Worm (Caenorhabditis elegans) whole organism, L4 larva: ENCODE results near the gene Y39A3B.1.

Experiments
- F10B5.3 ChIP-seq: sonication (generic microtip); optimal IDR thresholded peaks from 2 replicates; lab custom pipeline; 2016; ENCODE audit warnings: mild to moderate bottlenecking, missing genetic modification characterization, missing compliant biosample characterization
- F44E2.7 ChIP-seq: fragments of 200-800 bp; sonication (Bioruptor generic); IDR thresholded peaks from 2 replicates; pipeline ENCODE4 v2.1.2; 2022; ENCODE audit warnings: missing genetic modification characterization, missing compliant biosample characterization
- T20F7.1 ChIP-seq: fragments of 200-800 bp; sonication (Bioruptor generic); optimal IDR thresholded peaks from 2 replicates; lab custom pipeline; 2018; ENCODE audit warnings: mild to moderate bottlenecking, missing genetic modification characterization, missing compliant biosample characterization
- T26A8.4 ChIP-seq: fragments of 200-800 bp; sonication (Bioruptor generic); IDR thresholded peaks from 2 replicates; pipeline ENCODE4 v1.3.6; 2022; ENCODE audit warnings: missing genetic modification characterization, missing compliant biosample characterization
- aha-1 ChIP-seq: fragments of 150-350 bp; peaks from one replicate; lab custom pipeline; 2014; ENCODE audit warnings: missing biosample characterization, missing genetic modification characterization
- arid-1 ChIP-seq: fragments of 200-800 bp; sonication (Bioruptor generic); conservative IDR thresholded peaks from 2 replicates; pipeline ENCODE4 v1.3.6; 2022; ENCODE audit warnings: missing genetic modification reagents, missing genetic modification characterization, missing compliant biosample characterization
- ceh-28 ChIP-seq: fragments of 150-350 bp; optimal IDR thresholded peaks from 2 replicates; lab custom pipeline; 2014; ENCODE audit warnings: missing biosample characterization, missing genetic modification reagents, missing genetic modification characterization
- ceh-32 ChIP-seq: sonication (generic microtip); optimal IDR thresholded peaks from 2 replicates; lab custom pipeline; 2016; ENCODE audit warnings: mild to moderate bottlenecking, missing genetic modification characterization, missing compliant biosample characterization; ENCODE audit not compliant: poor library complexity
- ceh-44 ChIP-seq: fragments of 200-800 bp; sonication (Bioruptor generic); IDR thresholded peaks from 2 replicates; pipeline ENCODE4 v1.3.6; 2022; ENCODE audit warnings: missing genetic modification reagents, missing genetic modification characterization, missing compliant biosample characterization
- ceh-82 ChIP-seq: sonication (generic microtip); optimal IDR thresholded peaks from 2 replicates; lab custom pipeline; 2017; ENCODE audit warnings: missing biosample characterization, missing genetic modification characterization
- ctbp-1 ChIP-seq: fragments of 200-800 bp; sonication (Bioruptor generic); IDR thresholded peaks from 2 replicates; pipeline ENCODE4 v1.3.6; 2022; ENCODE audit warnings: missing genetic modification reagents, missing genetic modification characterization, missing compliant biosample characterization
- dmd-6 ChIP-seq: fragments of 200-800 bp; sonication (Bioruptor generic); IDR thresholded peaks from 2 replicates; pipeline ENCODE4 v1.3.6; 2022; ENCODE audit warnings: missing genetic modification reagents, missing genetic modification characterization, missing compliant biosample characterization
- dmd-8 ChIP-seq: fragments of 200-800 bp; sonication (Bioruptor generic); IDR thresholded peaks from 2 replicates; pipeline ENCODE4 v1.3.6; 2022; ENCODE audit warnings: missing genetic modification characterization, missing compliant biosample characterization
- dpl-1 ChIP-seq: fragments of 150-350 bp; optimal IDR thresholded peaks from 2 replicates; lab custom pipeline; 2014; ENCODE audit warnings: missing biosample characterization, missing genetic modification reagents, missing genetic modification characterization
- dve-1 ChIP-seq: sonication (generic microtip); optimal IDR thresholded peaks from 2 replicates; lab custom pipeline; 2017; ENCODE audit warnings: antibody characterized with exemption, mild to moderate bottlenecking, missing genetic modification characterization, missing compliant biosample characterization; ENCODE audit not compliant: insufficient read depth
- egl-27 ChIP-seq: sonication (generic microtip); optimal IDR thresholded peaks from 3 replicates; lab custom pipeline; 2017; ENCODE audit warnings: missing biosample characterization, missing genetic modification reagents, missing genetic modification characterization
- egl-43 ChIP-seq: fragments of 200-800 bp; sonication (Bioruptor generic); IDR thresholded peaks from 2 replicates; pipeline ENCODE4 v1.3.6; 2022; ENCODE audit warnings: missing genetic modification reagents, missing genetic modification characterization, missing compliant biosample characterization
- hlh-11 ChIP-seq: fragments of 200-800 bp; sonication (Bioruptor generic); optimal IDR thresholded peaks from 2 replicates; lab custom pipeline; 2018; ENCODE audit warnings: mild to moderate bottlenecking, missing genetic modification characterization, missing compliant biosample characterization
- hlh-30 ChIP-seq: sonication (generic microtip); optimal IDR thresholded peaks from 2 replicates; lab custom pipeline; 2017; ENCODE audit warnings: antibody characterized with exemption, mild to moderate bottlenecking, missing genetic modification characterization, missing compliant biosample characterization; ENCODE audit not compliant: insufficient read depth
- jun-1 ChIP-seq: fragments of 150-350 bp; optimal IDR thresholded peaks from 2 replicates; lab custom pipeline; 2014; ENCODE audit warnings: missing biosample characterization, missing genetic modification reagents, missing genetic modification characterization
- lim-7 ChIP-seq: fragments of 200-800 bp; sonication (Bioruptor generic); IDR thresholded peaks from 2 replicates; pipeline ENCODE4 v1.3.6; 2022; ENCODE audit warnings: missing genetic modification characterization, missing compliant biosample characterization
- lin-1 ChIP-seq: fragments of 200-800 bp; sonication (Bioruptor generic); IDR thresholded peaks from 2 replicates; pipeline ENCODE4 v1.3.6; 2022; ENCODE audit warnings: missing genetic modification reagents, missing genetic modification characterization, missing compliant biosample characterization
- lin-13 ChIP-seq: fragments of 150-350 bp; optimal IDR thresholded peaks from 2 replicates; lab custom pipeline; 2014; ENCODE audit warnings: missing biosample characterization, missing genetic modification reagents, missing genetic modification characterization
- lin-15B ChIP-seq: fragments of 150-350 bp; sonication (generic microtip); optimal IDR thresholded peaks from 3 replicates; lab custom pipeline; 2014; ENCODE audit warnings: missing biosample characterization, missing genetic modification characterization
- lir-3 ChIP-seq: sonication (generic microtip); optimal IDR thresholded peaks from 2 replicates; lab custom pipeline; 2016; ENCODE audit warnings: mild to moderate bottlenecking, missing genetic modification characterization, missing compliant biosample characterization
- lsy-2 ChIP-seq, 2 experiments: fragments of 150-350 bp in 1 of 2; sonication (generic microtip) in 1 of 2; optimal IDR thresholded peaks; 2 replicates each; lab custom pipeline; 2014 to 2017; ENCODE audit warnings: missing biosample characterization in 2 of 2, missing genetic modification characterization in 2 of 2
- mep-1 ChIP-seq: fragments of 150-350 bp; sonication (generic microtip); optimal IDR thresholded peaks from 3 replicates; lab custom pipeline; 2014; ENCODE audit warnings: missing biosample characterization, missing genetic modification characterization
- mes-2 ChIP-seq: sonication (generic microtip); optimal IDR thresholded peaks from 2 replicates; lab custom pipeline; 2016; ENCODE audit warnings: missing genotype, mild to moderate bottlenecking, missing genetic modification characterization, missing compliant biosample characterization; ENCODE audit not compliant: poor library complexity, severe bottlenecking
- nhr-28 ChIP-seq: fragments of 150-350 bp; optimal IDR thresholded peaks from 2 replicates; lab custom pipeline; 2014; ENCODE audit warnings: missing biosample characterization, missing genetic modification characterization
- pqm-1 ChIP-seq: sonication (generic microtip); optimal IDR thresholded peaks from 2 replicates; lab custom pipeline; 2017; ENCODE audit warnings: missing biosample characterization, missing genetic modification characterization
- set-16 ChIP-seq: fragments of 200-800 bp; sonication (Bioruptor generic); IDR thresholded peaks from 2 replicates; pipeline ENCODE4 v1.3.6; 2022; ENCODE audit warnings: missing genetic modification reagents, missing genetic modification characterization, missing compliant biosample characterization
- snpc-1.2 ChIP-seq: fragments of 200-800 bp; sonication (Bioruptor generic); IDR thresholded peaks from 2 replicates; pipeline ENCODE4 v1.3.6; 2022; ENCODE audit warnings: missing genetic modification reagents, missing genetic modification characterization, missing compliant biosample characterization
- tra-1 ChIP-seq: fragments of 200-800 bp; sonication (Bioruptor generic); IDR thresholded peaks from 2 replicates; pipeline ENCODE4 v1.3.6; 2022; ENCODE audit warnings: missing genetic modification reagents, missing genetic modification characterization, missing compliant biosample characterization
- unc-62 ChIP-seq, 3 experiments: fragments of 150-350 bp in 1 of 3; sonication (generic microtip); optimal IDR thresholded peaks in 2 of 3; peaks in 1 of 3; 1 replicate in 1 of 3; 2 replicates in 2 of 3; lab custom pipeline; 2014 to 2017; ENCODE audit warnings: missing biosample characterization in 3 of 3, missing genetic modification characterization in 3 of 3, missing genetic modification reagents in 3 of 3, missing genotype in 1 of 3

Y39A3B.1 gene

ce11 chrIII:2005729-2006128 lies at the start of gene Y39A3B.1:
TSS of gene Y39A3B.1 (plus strand) at chrIII:2006029.
- TF ChIP-seq ceh-44 (GFP tag; lab: Robert Waterston, UW) (no peak), pqm-1 (tag; lab: Kevin White, UChicago) (no peak), ctbp-1 (no peak), lin-1 (no peak), lsy-2 (tag; optimal IDR thresholded peaks at IDR 0.05; lab: Kevin White, UChicago) (no peak), ceh-32 (tag; lab: Kevin White, UChicago) (no peak), unc-62 (GFP tag; optimal IDR thresholded peaks at IDR 0.05 in 1 of 2; lab: Kevin White, UChicago) (no peak), unc-62 (tag; optimal IDR thresholded peaks at IDR 0.05; lab: Kevin White, UChicago) (no peak), dve-1 (tag; lab: Kevin White, UChicago) (no peak), jun-1 (tag; lab: Kevin White, UChicago) (no peak), egl-27 (no peak)

- TF ChIP-seq aha-1 (tag; lab: Kevin White, UChicago) (peak; percentile 52), F10B5.3 (no peak), F44E2.7 (no peak), hlh-30 (no peak), tra-1 (no peak), dpl-1 (GFP tag; lab: Kevin White, UChicago) (peak; percentile 32), lin-15B (tag; lab: Kevin White, UChicago) (no peak)
Measured at ce11 chrIII:1961895-1962506, 43.8 kb upstream of the Y39A3B.1 start, which contains the start of gene mboa-6. TSS of gene mboa-6 (minus strand) at chrIII:1961945.

ce11 chrIII:1962552-1962951 lies 43.3 kb upstream of the Y39A3B.1 start:
- TF ChIP-seq nhr-28: peak; percentile 43
- TF ChIP-seq pqm-1 (tag; lab: Kevin White, UChicago): peak; percentile 10
- peak; percentile 56 for TF ChIP-seq dmd-6 (GFP tag; lab: Robert Waterston, UW)
- peak; percentile 3 for TF ChIP-seq hlh-11
- TF ChIP-seq dmd-8 (GFP tag; lab: Robert Waterston, UW): no peak
- TF ChIP-seq mes-2 (tag; lab: Kevin White, UChicago): peak; percentile 10

- TF ChIP-seq lim-7 (GFP tag; lab: Robert Waterston, UW): 0 out of 2 replicates have a peak, but pooled peaks have one; percentile 56
- 0 out of 2 replicates have a peak, but pooled peaks have one; percentile 27 for TF ChIP-seq egl-43 (GFP tag; lab: Robert Waterston, UW)
- TF ChIP-seq set-16 (GFP tag; lab: Robert Waterston, UW): peak; percentile 36; the same call in 1 of the 2 replicates
- TF ChIP-seq unc-62 (GFP tag; optimal IDR thresholded peaks at IDR 0.05 in 1 of 2; lab: Kevin White, UChicago): no peak
- TF ChIP-seq unc-62 (tag; optimal IDR thresholded peaks at IDR 0.05; lab: Kevin White, UChicago): no peak
Measured at ce11 chrIII:1963128-1963527, 42.7 kb upstream of the Y39A3B.1 start.

- peak; percentile 83 for TF ChIP-seq ceh-28 (tag; lab: Kevin White, UChicago)
Measured at ce11 chrIII:1965161-1965560, 40.7 kb upstream of the Y39A3B.1 start.

- peak; percentile 67 for TF ChIP-seq ceh-28 (tag; lab: Kevin White, UChicago)
Measured at ce11 chrIII:1965580-1965979, 40.2 kb upstream of the Y39A3B.1 start.

ce11 chrIII:1969802-1970201 lies 36.0 kb upstream of the Y39A3B.1 start, which contains the start of gene moa-1:
TSS of gene moa-1 (minus strand) at chrIII:1969902.
- TF ChIP-seq ceh-82 (no peak), T20F7.1 (no peak), egl-27 (no peak), F44E2.7 (no peak), T26A8.4 (no peak), arid-1 (no peak), lin-13 (no peak), snpc-1.2 (GFP tag; lab: Robert Waterston, UW) (no peak), lir-3 (tag; lab: Kevin White, UChicago) (no peak), mep-1 (tag; lab: Kevin White, UChicago) (no peak)
